Worm (Caenorhabditis elegans) whole organism, midembryonic: Measurements from ENCODE around the gene tofu-6.

Experiments
- T22C8.4 ChIP-seq: fragments of 200-800 bp; sonication (Bioruptor generic); IDR thresholded peaks from 2 replicates; pipeline ENCODE4 v1.3.6; 2022; ENCODE audit warnings: missing genetic modification characterization, missing compliant biosample characterization
- cog-1 ChIP-seq: sonication (generic microtip); optimal IDR thresholded peaks from 2 replicates; lab custom pipeline; 2016; ENCODE audit warnings: missing genetic modification characterization, missing compliant biosample characterization
- flt-1 ChIP-seq: fragments of 200-800 bp; sonication (Bioruptor generic); IDR thresholded peaks from 2 replicates; pipeline ENCODE4 v1.3.6; 2022; ENCODE audit warnings: missing genetic modification characterization, missing compliant biosample characterization
- klf-2 ChIP-seq: fragments of 200-800 bp; sonication (Bioruptor generic); conservative IDR thresholded peaks from 2 replicates; pipeline ENCODE4 v1.3.6; 2022; ENCODE audit warnings: missing genetic modification reagents, missing genetic modification characterization, missing compliant biosample characterization
- med-1 ChIP-seq: sonication (generic microtip); optimal IDR thresholded peaks from 2 replicates; lab custom pipeline; 2017; ENCODE audit warnings: missing genetic modification characterization, mild to moderate bottlenecking, missing compliant biosample characterization, antibody characterized with exemption, missing genetic modification reagents; ENCODE audit not compliant: insufficient read depth
- ref-1 ChIP-seq: fragments of 200-800 bp; sonication (Bioruptor generic); conservative IDR thresholded peaks from 2 replicates; pipeline ENCODE4 v1.3.6; 2022; ENCODE audit warnings: missing genetic modification reagents, missing genetic modification characterization, missing compliant biosample characterization
- tab-1 ChIP-seq: fragments of 200-800 bp; sonication (Bioruptor generic); IDR thresholded peaks from 2 replicates; pipeline ENCODE4 v1.3.6; 2022; ENCODE audit warnings: missing genetic modification characterization, missing compliant biosample characterization
- ztf-23 ChIP-seq: fragments of 200-800 bp; sonication (Bioruptor generic); IDR thresholded peaks from 2 replicates; pipeline ENCODE4 v1.3.6; 2022; ENCODE audit warnings: missing genetic modification reagents, missing genetic modification characterization, missing compliant biosample characterization
- ztf-29 ChIP-seq: fragments of 200-800 bp; sonication (Bioruptor generic); IDR thresholded peaks from 2 replicates; pipeline ENCODE4 v1.3.6; 2022; ENCODE audit warnings: missing genetic modification reagents, missing genetic modification characterization, missing compliant biosample characterization

The tofu-6 gene

ce11 chrII:5420947-5421614, at the start of gene tofu-6:
Gene tofu-6, plus strand, starts transcription at chrII:5421248.
- no peak for TF ChIP-seq klf-2 (GFP tag; lab: Robert Waterston, UW)
- no peak for TF ChIP-seq ref-1
- no peak for TF ChIP-seq med-1 (GFP tag; lab: Kevin White, UChicago)
- TF ChIP-seq T22C8.4 (GFP tag; lab: Robert Waterston, UW), result no peak
- TF ChIP-seq tab-1, result no peak
- no peak for TF ChIP-seq ztf-29 (GFP tag; lab: Robert Waterston, UW)
- TF ChIP-seq cog-1 (tag; lab: Kevin White, UChicago), result no peak
- TF ChIP-seq flt-1 (GFP tag; lab: Robert Waterston, UW), result no peak
- TF ChIP-seq ztf-23, result no peak

- TF ChIP-seq med-1 (GFP tag; lab: Kevin White, UChicago) (no peak), klf-2 (GFP tag; lab: Robert Waterston, UW) (no peak), ztf-23 (peak; percentile 62; the same call in 1 of the 2 replicates), flt-1 (GFP tag; lab: Robert Waterston, UW) (peak; percentile 71), tab-1 (no peak), ref-1 (no peak), ztf-29 (GFP tag; lab: Robert Waterston, UW) (0 out of 2 replicates have a peak, but pooled peaks have one; percentile 27), cog-1 (tag; lab: Kevin White, UChicago) (peak; percentile 47)
Measured at ce11 chrII:5373275-5374047, 47.6 kb upstream of the tofu-6 start, which contains the start of the genes agt-2 and F09E5.3. Gene agt-2, minus strand, starts transcription at chrII:5373827. Gene F09E5.3, plus strand, starts transcription at chrII:5373997.

- TF ChIP-seq T22C8.4 (GFP tag; lab: Robert Waterston, UW) (no peak), tab-1 (no peak), ztf-29 (GFP tag; lab: Robert Waterston, UW) (no peak)
Measured at ce11 chrII:5374967-5375366, 46.1 kb upstream of the tofu-6 start, which contains the start of gene algn-2. Gene algn-2, plus strand, starts transcription at chrII:5375267.

ce11 chrII:5377467-5378238, 43.4 kb upstream of the tofu-6 start, which contains the start of gene prdx-2:
Gene prdx-2, plus strand, starts transcription at chrII:5378195.
- TF ChIP-seq ztf-23, result no peak
- TF ChIP-seq T22C8.4 (GFP tag; lab: Robert Waterston, UW), result no peak
- no peak for TF ChIP-seq med-1 (GFP tag; lab: Kevin White, UChicago)
- TF ChIP-seq cog-1 (tag; lab: Kevin White, UChicago), result no peak
- no peak for TF ChIP-seq ztf-29 (GFP tag; lab: Robert Waterston, UW)
- no peak for TF ChIP-seq tab-1
- no peak for TF ChIP-seq ref-1
- no peak for TF ChIP-seq klf-2 (GFP tag; lab: Robert Waterston, UW)
- TF ChIP-seq flt-1 (GFP tag; lab: Robert Waterston, UW), result no peak

- TF ChIP-seq ztf-29 (GFP tag; lab: Robert Waterston, UW), result no peak
- no peak for TF ChIP-seq tab-1
- TF ChIP-seq ztf-23, result no peak
- no peak for TF ChIP-seq med-1 (GFP tag; lab: Kevin White, UChicago)
- TF ChIP-seq T22C8.4 (GFP tag; lab: Robert Waterston, UW), result no peak
- TF ChIP-seq cog-1 (tag; lab: Kevin White, UChicago), result no peak
- TF ChIP-seq ref-1, result no peak
- no peak for TF ChIP-seq flt-1 (GFP tag; lab: Robert Waterston, UW)
- TF ChIP-seq klf-2 (GFP tag; lab: Robert Waterston, UW), result no peak
Measured at ce11 chrII:5378239-5378521, 42.9 kb upstream of the tofu-6 start.

ce11 chrII:5379614-5380077, 41.4 kb upstream of the tofu-6 start, which contains the start of gene pkc-3:
Gene pkc-3, plus strand, starts transcription at chrII:5380027.
- TF ChIP-seq med-1 (GFP tag; lab: Kevin White, UChicago) (no peak), flt-1 (GFP tag; lab: Robert Waterston, UW) (peak; percentile 64; the same call in 1 of the 2 replicates), cog-1 (tag; lab: Kevin White, UChicago) (no peak), klf-2 (GFP tag; lab: Robert Waterston, UW) (no peak), ref-1 (no peak), ztf-23 (no peak), T22C8.4 (GFP tag; lab: Robert Waterston, UW) (no peak), ztf-29 (GFP tag; lab: Robert Waterston, UW) (no peak)

ce11 chrII:5384282-5384681, 36.8 kb upstream of the tofu-6 start:
- no peak for TF ChIP-seq ztf-29 (GFP tag; lab: Robert Waterston, UW)
- TF ChIP-seq ztf-23, result no peak
- TF ChIP-seq flt-1 (GFP tag; lab: Robert Waterston, UW), result no peak
- no peak for TF ChIP-seq cog-1 (tag; lab: Kevin White, UChicago)
- TF ChIP-seq tab-1, result no peak
- TF ChIP-seq T22C8.4 (GFP tag; lab: Robert Waterston, UW), result no peak
- no peak for TF ChIP-seq ref-1
- no peak for TF ChIP-seq med-1 (GFP tag; lab: Kevin White, UChicago)
- TF ChIP-seq klf-2 (GFP tag; lab: Robert Waterston, UW), result no peak

- no peak for TF ChIP-seq ref-1
- TF ChIP-seq ztf-29 (GFP tag; lab: Robert Waterston, UW), result no peak
- no peak for TF ChIP-seq cog-1 (tag; lab: Kevin White, UChicago)
- no peak for TF ChIP-seq tab-1
Measured at ce11 chrII:5387217-5387616, 33.8 kb upstream of the tofu-6 start, which contains the start of gene ccpp-6. Gene ccpp-6, minus strand, starts transcription at chrII:5387317.
